Worm (Caenorhabditis elegans): ENCODE data around the gene R03D7.15.
A peak's percentile ranks its signal among the peaks of the same experiment; 100 is the strongest.
"Not testable (repeated sequence)": the region's sequence is repeated elsewhere in the genome, so short reads cannot be mapped to it uniquely, and the experiment has no call there.

R03D7.15 gene

ce11 chrII:10917174-10917573 lies 24.8 kb upstream of the R03D7.15 start, which contains the start of gene F44F4.10:
TSS of gene F44F4.10 (minus strand) at chrII:10917274.
- TF ChIP-seq tbx-7 (tag; optimal IDR thresholded peaks at IDR 0.05) (no peak), npax-4 (tag; optimal IDR thresholded peaks at IDR 0.05) (no peak), hlh-6 (tag; optimal IDR thresholded peaks at IDR 0.05) (no peak), hlh-13 (GFP tag; optimal IDR thresholded peaks at IDR 0.05) (no peak), madf-2 (tag; optimal IDR thresholded peaks at IDR 0.05) (no peak), odd-2 (tag; optimal IDR thresholded peaks at IDR 0.05) (no peak), fkh-10 (GFP tag; optimal IDR thresholded peaks at IDR 0.05) (no peak), ref-2 (tag; optimal IDR thresholded peaks at IDR 0.05) (no peak), ama-1 (optimal IDR thresholded peaks at IDR 0.05) (no peak), pqm-1 (tag; optimal IDR thresholded peaks at IDR 0.05) (no peak), ceh-6 (GFP tag; optimal IDR thresholded peaks at IDR 0.05) (no peak), K02D7.2 (tag; optimal IDR thresholded peaks at IDR 0.05) (no peak), ceh-24 (tag; optimal IDR thresholded peaks at IDR 0.05) (no peak), fax-1 (tag; optimal IDR thresholded peaks at IDR 0.05) (no peak), ceh-2 (tag; optimal IDR thresholded peaks at IDR 0.05) (no peak), hlh-30 (tag; optimal IDR thresholded peaks at IDR 0.05; ENCODE audit: insufficient read depth) (no peak)

ce11 chrII:10918293-10918756 lies 23.7 kb upstream of the R03D7.15 start, which contains the start of gene tba-4:
TSS of gene tba-4 (plus strand) at chrII:10918706.
- no peak for TF ChIP-seq dmd-4 (tag; optimal IDR thresholded peaks at IDR 0.05; ENCODE audit: borderline replicate concordance)

- not testable (repeated sequence) for TF ChIP-seq ceh-19 (GFP tag; optimal IDR thresholded peaks at IDR 0.05); odd-2 (tag; optimal IDR thresholded peaks at IDR 0.05); nfya-1 (tag; optimal IDR thresholded peaks at IDR 0.05)
Observed at ce11 chrII:10922874-10923273, 19.1 kb upstream of the R03D7.15 start, which contains the start of gene Y19D2B.1. TSS of gene Y19D2B.1 (minus strand) at chrII:10922974.

DNA sequence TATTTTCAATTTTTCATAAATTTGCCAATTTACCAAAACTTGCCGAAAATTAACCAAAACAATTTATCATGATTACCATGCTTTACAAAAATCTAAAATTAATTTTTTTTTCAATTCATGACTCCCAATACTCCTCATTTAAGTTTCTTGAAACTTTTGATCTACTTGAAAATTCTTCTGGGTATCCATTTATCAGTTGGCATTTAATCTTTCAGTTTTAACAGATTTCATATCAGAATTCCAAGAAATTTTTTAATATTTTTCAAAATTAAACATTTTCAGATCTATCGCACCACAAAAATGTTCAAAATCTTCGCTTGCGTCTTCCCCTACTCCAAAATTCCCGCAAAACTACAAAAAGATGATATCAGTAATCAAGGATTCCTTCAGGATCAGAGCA lies 18.1 kb upstream of the R03D7.15 start, which contains the start of gene Y19D2B.2:
Y19D2B.2 (plus strand) TSS at position 301 of the 400 bp plus-strand sequence.
- TF ChIP-seq tbx-2 (tag; optimal IDR thresholded peaks at IDR 0.05) (no peak), pat-9 (tag; optimal IDR thresholded peaks at IDR 0.05) (no peak), madf-2 (tag; optimal IDR thresholded peaks at IDR 0.05) (no peak), pha-4 (tag; optimal IDR thresholded peaks at IDR 0.05) (no peak), fkh-6 (tag; optimal IDR thresholded peaks at IDR 0.05) (no peak), hlh-30 (tag; optimal IDR thresholded peaks at IDR 0.05; ENCODE audit: insufficient read depth) (no peak), gmeb-2 (tag; optimal IDR thresholded peaks at IDR 0.05) (no peak), T23F11.4 (GFP tag; optimal IDR thresholded peaks at IDR 0.05) (no peak), unc-86 (tag; optimal IDR thresholded peaks at IDR 0.05) (no peak), ceh-18 (tag; optimal IDR thresholded peaks at IDR 0.05) (no peak), che-1 (tag; optimal IDR thresholded peaks at IDR 0.05) (no peak), ceh-45 (GFP tag; IDR thresholded peaks at IDR 0.05) (no peak), ceh-9 (tag; optimal IDR thresholded peaks at IDR 0.05) (no peak), ceh-19 (GFP tag; optimal IDR thresholded peaks at IDR 0.05) (no peak), pha-2 (tag; optimal IDR thresholded peaks at IDR 0.05) (no peak), nfya-1 (tag; optimal IDR thresholded peaks at IDR 0.05) (no peak)

DNA sequence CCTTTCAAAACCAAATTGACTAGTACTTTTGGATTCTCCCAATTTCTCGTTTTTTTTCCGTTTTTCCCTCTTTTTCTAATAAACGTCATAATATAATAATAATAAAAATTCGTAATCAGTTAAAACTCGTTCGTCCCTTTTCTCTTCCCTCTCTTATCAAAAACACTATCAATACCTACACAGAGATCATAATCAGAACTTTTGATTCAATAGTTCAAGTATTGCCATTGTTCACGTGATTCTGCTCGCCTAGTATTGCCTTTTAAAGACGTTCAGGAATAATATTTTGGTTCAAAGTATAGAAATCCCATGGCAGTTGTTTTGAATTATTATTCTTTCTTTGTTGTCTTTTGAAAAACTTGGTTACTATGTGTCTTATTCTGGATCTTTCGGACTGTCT lies 17.3 kb upstream of the R03D7.15 start:
- TF ChIP-seq lin-11 (tag; optimal IDR thresholded peaks at IDR 0.05) (no peak), pha-4 (tag; optimal IDR thresholded peaks at IDR 0.05) (no peak), ceh-2 (tag; optimal IDR thresholded peaks at IDR 0.05) (no peak), dve-1 (tag; optimal IDR thresholded peaks at IDR 0.05) (no peak), elt-2 (tag; optimal IDR thresholded peaks at IDR 0.05) (peak; percentile 84)
